Worm (Caenorhabditis elegans) whole organism, L4/young adult: ENCODE data around the gene F59B2.9.

Source experiments
- W03F9.2 ChIP-seq: fragments of 150-350 bp; optimal IDR thresholded peaks from 2 replicates; lab custom pipeline; 2014; ENCODE audit warnings: missing biosample characterization, missing genetic modification characterization
- dao-5 ChIP-seq: sonication (generic microtip); optimal IDR thresholded peaks from 2 replicates; lab custom pipeline; 2016; ENCODE audit warnings: missing genotype, missing genetic modification characterization, moderate library complexity, missing compliant biosample characterization
- him-1 ChIP-seq: sonication (generic microtip); optimal IDR thresholded peaks from 2 replicates; lab custom pipeline; 2016; ENCODE audit warnings: missing genotype, missing genetic modification reagents, missing genetic modification characterization, missing compliant biosample characterization

- TF ChIP-seq W03F9.2 (tag; lab: Kevin White, UChicago) (no peak), him-1 (tag; lab: Kevin White, UChicago) (no peak), dao-5 (tag; lab: Kevin White, UChicago) (no peak)
Measured at ce11 chrIII:9002545-9002944, 9.7 kb downstream of the F59B2.9 start, which contains the start of the genes F59B2.15 and zif-1.
